Fruit fly (Drosophila melanogaster) whole organism, prepupa: ENCODE data around the gene CG6847.
A peak's percentile ranks its signal among the peaks of the same experiment; 100 is the strongest.

ENCODE experiments used
- Blimp-1 ChIP-seq: fragments of 200-800 bp; sonication (Bioruptor generic); optimal IDR thresholded peaks from 3 replicates; lab custom pipeline; 2017; ENCODE audit warnings: missing biosample characterization, missing genetic modification characterization, mild to moderate bottlenecking, moderate library complexity, missing genetic modification reagents
- CG10631 ChIP-seq: fragments of 200-800 bp; sonication (Bioruptor generic); optimal IDR thresholded peaks from 2 replicates; lab custom pipeline; 2016; ENCODE audit warnings: missing biosample characterization, missing genetic modification characterization
- CG11294 ChIP-seq: fragments of 200-800 bp; sonication (Bioruptor generic); IDR thresholded peaks from 2 replicates; pipeline ENCODE4 v1.3.6; 2022; ENCODE audit warnings: missing biosample characterization, missing genetic modification characterization
- CG11762 ChIP-seq: fragments of 200-800 bp; sonication (Bioruptor generic); optimal IDR thresholded peaks from 3 replicates; lab custom pipeline; 2016; ENCODE audit warnings: missing biosample characterization, missing genetic modification characterization; ENCODE audit not compliant: insufficient read depth
- CG11902 ChIP-seq: fragments of 200-800 bp; sonication (Bioruptor generic); optimal IDR thresholded peaks from 3 replicates; lab custom pipeline; 2016; ENCODE audit warnings: missing biosample characterization, missing genetic modification characterization
- CG1621 ChIP-seq: fragments of 200-800 bp; sonication (Bioruptor generic); optimal IDR thresholded peaks from 3 replicates; lab custom pipeline; 2018; ENCODE audit warnings: missing biosample characterization, mild to moderate bottlenecking, missing genetic modification characterization
- CG3032 ChIP-seq: fragments of 200-800 bp; optimal IDR thresholded peaks from 2 replicates; lab custom pipeline; 2019; ENCODE audit warnings: missing biosample characterization, mild to moderate bottlenecking, missing genetic modification characterization, moderate library complexity
- CG31627 ChIP-seq: fragments of 200-800 bp; sonication (Bioruptor generic); optimal IDR thresholded peaks from 3 replicates; lab custom pipeline; 2016; ENCODE audit warnings: missing biosample characterization, missing genetic modification characterization
- CG32006 ChIP-seq: fragments of 200-800 bp; sonication (Bioruptor generic); optimal IDR thresholded peaks from 3 replicates; lab custom pipeline; 2017; ENCODE audit warnings: missing biosample characterization, mild to moderate bottlenecking, missing genetic modification characterization
- CG34406 ChIP-seq: fragments of 200-800 bp; sonication (Bioruptor generic); optimal IDR thresholded peaks from 3 replicates; lab custom pipeline; 2016; ENCODE audit warnings: missing biosample characterization, missing genetic modification characterization
- CG4318 ChIP-seq: fragments of 200-800 bp; sonication (Bioruptor generic); optimal IDR thresholded peaks from 3 replicates; lab custom pipeline; 2017; ENCODE audit warnings: missing biosample characterization, mild to moderate bottlenecking, missing genetic modification characterization
- CG6163 ChIP-seq: fragments of 200-800 bp; sonication (Bioruptor generic); IDR thresholded peaks from 3 replicates; pipeline ENCODE4 v1.3.6; 2022; ENCODE audit warnings: missing biosample characterization, missing genetic modification characterization
- CG6792 ChIP-seq: fragments of 200-800 bp; sonication (Bioruptor generic); optimal IDR thresholded peaks from 3 replicates; lab custom pipeline; 2016; ENCODE audit warnings: missing biosample characterization, missing genetic modification characterization
- CG6854 ChIP-seq: fragments of 200-800 bp; sonication (Bioruptor generic); optimal IDR thresholded peaks from 2 replicates; lab custom pipeline; 2017; ENCODE audit warnings: missing biosample characterization, mild to moderate bottlenecking, missing genetic modification characterization
- CG8319 ChIP-seq: fragments of 200-800 bp; sonication (Bioruptor generic); optimal IDR thresholded peaks from 3 replicates; lab custom pipeline; 2016; ENCODE audit warnings: missing biosample characterization, missing genetic modification characterization
- CG8632 ChIP-seq: fragments of 200-800 bp; sonication (Bioruptor generic); optimal IDR thresholded peaks from 3 replicates; lab custom pipeline; 2016; ENCODE audit warnings: missing biosample characterization, missing genetic modification characterization
- CG9139 ChIP-seq: fragments of 200-800 bp; sonication (Bioruptor generic); optimal IDR thresholded peaks from 3 replicates; lab custom pipeline; 2017; ENCODE audit warnings: missing biosample characterization, mild to moderate bottlenecking, missing genetic modification characterization
- Eip75B ChIP-seq: fragments of 200-800 bp; sonication (Bioruptor generic); optimal IDR thresholded peaks from 3 replicates; lab custom pipeline; 2016; ENCODE audit warnings: missing biosample characterization, missing genetic modification characterization
- Eip78C ChIP-seq: fragments of 200-800 bp; sonication (Bioruptor generic); peaks from one replicate; lab custom pipeline; 2016; ENCODE audit warnings: missing biosample characterization, missing genetic modification characterization
- Eip93F ChIP-seq: fragments of 200-800 bp; sonication (Bioruptor generic); optimal IDR thresholded peaks from 2 replicates; lab custom pipeline; 2016; ENCODE audit warnings: missing biosample characterization, mild to moderate bottlenecking, missing genetic modification characterization
- Ets21C ChIP-seq: fragments of 200-800 bp; sonication (Bioruptor generic); optimal IDR thresholded peaks from 3 replicates; lab custom pipeline; 2016; ENCODE audit warnings: missing biosample characterization, missing genetic modification characterization
- Gug ChIP-seq: fragments of 200-800 bp; sonication (Bioruptor generic); IDR thresholded peaks from 2 replicates; pipeline ENCODE4 v1.3.6; 2022; ENCODE audit warnings: missing biosample characterization, missing genetic modification characterization
- Met ChIP-seq: fragments of 200-800 bp; sonication (Bioruptor generic); optimal IDR thresholded peaks from 3 replicates; lab custom pipeline; 2016; ENCODE audit warnings: missing biosample characterization, missing genetic modification characterization
- OdsH ChIP-seq: fragments of 200-800 bp; sonication (Bioruptor generic); optimal IDR thresholded peaks from 3 replicates; lab custom pipeline; 2016; ENCODE audit warnings: missing biosample characterization, missing genetic modification characterization
- Smox ChIP-seq: fragments of 200-800 bp; sonication (Bioruptor generic); optimal IDR thresholded peaks from 3 replicates; lab custom pipeline; 2016; ENCODE audit warnings: missing biosample characterization, missing genetic modification characterization
- Sox14 ChIP-seq: fragments of 200-800 bp; sonication (Bioruptor generic); optimal IDR thresholded peaks from 3 replicates; lab custom pipeline; 2016; ENCODE audit warnings: missing biosample characterization, missing genetic modification characterization
- achi ChIP-seq: fragments of 200-800 bp; sonication (Bioruptor generic); optimal IDR thresholded peaks from 3 replicates; lab custom pipeline; 2016; ENCODE audit warnings: missing biosample characterization, missing genetic modification characterization
- dac ChIP-seq: fragments of 200-800 bp; sonication (Bioruptor generic); optimal IDR thresholded peaks from 2 replicates; lab custom pipeline; 2017; ENCODE audit warnings: missing biosample characterization, mild to moderate bottlenecking, missing genetic modification characterization
- dsx ChIP-seq: fragments of 200-800 bp; optimal IDR thresholded peaks from 3 replicates; lab custom pipeline; 2019; ENCODE audit warnings: missing biosample characterization, mild to moderate bottlenecking, missing genetic modification characterization, moderate library complexity; ENCODE audit not compliant: poor library complexity, severe bottlenecking
- eg ChIP-seq: fragments of 200-800 bp; sonication (Bioruptor generic); IDR thresholded peaks from 3 replicates; pipeline ENCODE4 v1.3.6; 2022; ENCODE audit warnings: missing biosample characterization, missing genetic modification characterization
- esn ChIP-seq: fragments of 200-800 bp; sonication (Bioruptor generic); optimal IDR thresholded peaks from 2 replicates; lab custom pipeline; 2016; ENCODE audit warnings: missing biosample characterization, mild to moderate bottlenecking, missing genetic modification characterization, moderate library complexity
- fd59A ChIP-seq: fragments of 200-800 bp; sonication (Bioruptor generic); optimal IDR thresholded peaks from 2 replicates; lab custom pipeline; 2017; ENCODE audit warnings: missing biosample characterization, mild to moderate bottlenecking, missing genetic modification characterization, missing genetic modification reagents
- fkh ChIP-seq: fragments of 200-800 bp; sonication (Bioruptor generic); optimal IDR thresholded peaks from 3 replicates; lab custom pipeline; 2017; ENCODE audit warnings: missing biosample characterization, mild to moderate bottlenecking, missing genetic modification characterization, moderate library complexity
- lz ChIP-seq: fragments of 200-800 bp; sonication (Bioruptor generic); optimal IDR thresholded peaks from 3 replicates; lab custom pipeline; 2016; ENCODE audit warnings: missing biosample characterization, missing genetic modification characterization
- net ChIP-seq: fragments of 200-800 bp; sonication (Bioruptor generic); optimal IDR thresholded peaks from 3 replicates; lab custom pipeline; 2016; ENCODE audit warnings: missing biosample characterization, missing genetic modification characterization
- pdm3 ChIP-seq: fragments of 200-800 bp; sonication (Bioruptor generic); optimal IDR thresholded peaks from 3 replicates; lab custom pipeline; 2016; ENCODE audit warnings: missing biosample characterization, missing genetic modification characterization
- salr ChIP-seq, 2 experiments: fragments of 200-800 bp; sonication (Bioruptor generic); optimal IDR thresholded peaks; 3 replicates each; lab custom pipeline; 2016 to 2018; ENCODE audit warnings: missing biosample characterization in 2 of 2, missing genetic modification characterization in 2 of 2, mild to moderate bottlenecking in 1 of 2
- spab ChIP-seq: fragments of 200-800 bp; sonication (Bioruptor generic); optimal IDR thresholded peaks from 2 replicates; lab custom pipeline; 2017; ENCODE audit warnings: missing biosample characterization, mild to moderate bottlenecking, missing genetic modification characterization, missing genetic modification reagents
- ss ChIP-seq, 2 experiments: fragments of 200-800 bp; sonication (Bioruptor generic); optimal IDR thresholded peaks; 2 replicates in 1 of 2; 3 replicates in 1 of 2; lab custom pipeline; 2017 to 2018; ENCODE audit warnings: mild to moderate bottlenecking in 2 of 2, missing biosample characterization in 2 of 2, missing genetic modification characterization in 2 of 2, moderate library complexity in 1 of 2
- svp ChIP-seq: fragments of 200-800 bp; sonication (Bioruptor generic); peaks from one replicate; lab custom pipeline; 2016; ENCODE audit warnings: missing biosample characterization, missing genetic modification characterization
- topi ChIP-seq: fragments of 200-800 bp; sonication (Bioruptor generic); optimal IDR thresholded peaks from 3 replicates; lab custom pipeline; 2016; ENCODE audit warnings: missing biosample characterization, missing genetic modification characterization

Gene CG6847

DNA sequence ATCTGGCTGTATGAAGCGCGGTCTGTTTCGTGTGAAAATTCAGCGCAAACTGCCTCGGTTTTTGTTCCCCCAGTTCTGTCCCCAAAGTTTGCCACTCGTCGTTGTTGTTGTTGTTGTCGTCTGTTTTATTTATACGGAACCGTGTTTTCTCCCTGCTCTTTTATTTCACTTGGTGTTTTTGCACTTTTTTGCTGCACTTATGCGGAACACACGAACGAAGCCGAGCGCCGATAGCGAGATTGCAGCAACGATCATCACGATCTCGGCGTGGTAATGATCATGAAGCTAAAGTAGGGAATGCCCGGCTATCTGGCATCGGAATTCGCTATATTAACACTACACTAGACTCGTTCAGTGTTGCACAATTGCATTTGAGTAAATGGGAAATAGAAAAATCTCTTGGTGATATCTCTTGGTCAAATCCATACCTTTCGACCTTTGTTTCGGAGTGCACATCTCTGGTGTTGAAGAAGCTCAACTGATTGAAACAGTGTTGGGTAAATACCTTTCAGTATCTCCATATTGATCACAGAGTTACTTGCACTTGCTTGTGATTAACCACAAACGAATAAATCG lies 36.2 kb upstream of the CG6847 start (continued):
- TF ChIP-seq CG34406 (GFP tag; lab: Kevin White, UChicago) (peak; percentile 4), Eip78C (peak; percentile 86), CG10631 (peak; percentile 31), CG6792 (peak; percentile 46)

- TF ChIP-seq CG32006 (GFP tag; lab: Kevin White, UChicago) (no peak), Sox14 (peak; percentile 15), Smox (GFP tag; lab: Kevin White, UChicago) (peak; percentile 33), Eip93F (GFP tag; lab: Kevin White, UChicago) (peak; percentile 64), CG31627 (GFP tag; lab: Kevin White, UChicago) (no peak), svp (peak; percentile 58), Met (GFP tag; lab: Kevin White, UChicago) (peak; percentile 32), Eip78C (peak; percentile 41)
These were observed 35.6 kb upstream of the CG6847 start for dm6 chrX:17875695-17876094.

DNA sequence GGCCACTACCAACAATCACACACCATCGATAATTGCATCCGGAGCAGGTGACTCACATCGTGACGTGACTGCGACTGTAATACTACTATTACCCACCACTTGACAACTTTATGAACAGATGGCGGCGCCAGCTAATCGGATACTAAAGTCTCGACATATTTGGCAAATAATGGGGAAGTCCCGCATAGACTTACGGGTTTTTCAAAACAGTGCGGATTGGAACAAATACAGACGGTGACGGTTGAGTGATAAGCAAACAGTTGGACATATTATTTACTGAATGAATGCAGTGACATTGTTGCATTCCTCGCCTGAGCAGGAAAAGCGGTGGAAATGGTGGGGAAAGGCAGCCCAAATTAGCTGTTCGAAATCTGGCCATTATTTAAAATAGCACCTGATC lies 34.7 kb upstream of the CG6847 start:
- no peak for TF ChIP-seq topi (GFP tag; lab: Kevin White, UChicago)
- peak; percentile 30 for TF ChIP-seq svp
- no peak for TF ChIP-seq pdm3 (GFP tag; lab: Kevin White, UChicago)
- TF ChIP-seq CG8632 (GFP tag; lab: Kevin White, UChicago) = no peak
- TF ChIP-seq fkh = peak; percentile 15
- peak; percentile 7 for TF ChIP-seq Eip78C
- TF ChIP-seq dsx (GFP tag; lab: Kevin White, UChicago) = peak; percentile 73
- TF ChIP-seq ss (GFP tag; optimal IDR thresholded peaks at IDR 0.05; lab: Kevin White, UChicago) = peak in 1 of 2 experiments; percentile 4

DNA sequence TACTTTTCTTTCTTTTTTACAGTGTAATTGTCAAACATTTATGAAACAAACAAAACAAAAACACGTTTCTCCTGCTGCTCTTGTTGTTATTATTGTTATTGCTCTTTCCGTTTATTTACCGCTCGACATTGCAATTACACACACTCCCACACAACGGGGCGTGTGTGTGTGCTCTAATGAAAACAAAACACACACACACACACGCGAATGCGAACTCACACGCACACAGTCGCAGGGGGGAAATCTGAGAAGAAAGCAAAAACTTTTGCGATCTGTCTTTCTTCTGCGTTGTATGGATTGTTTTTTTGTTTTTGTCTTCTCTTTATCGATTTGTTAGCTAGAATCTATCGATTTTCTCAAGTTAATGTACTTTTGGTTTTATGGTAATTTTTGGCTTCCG lies 33.3 kb upstream of the CG6847 start:
- TF ChIP-seq CG11294 (GFP tag; lab: Robert Waterston, UW) (no peak), eg (0 out of 3 replicates have a peak, but pooled peaks have one; percentile 31), Sox14 (peak; percentile 26), pdm3 (GFP tag; lab: Kevin White, UChicago) (no peak), CG32006 (GFP tag; lab: Kevin White, UChicago) (no peak), CG3032 (tag; lab: Kevin White, UChicago) (no peak), net (GFP tag; lab: Kevin White, UChicago) (no peak), CG8319 (GFP tag; lab: Kevin White, UChicago) (no peak), Gug (no peak), Eip75B (no peak), CG4318 (no peak), CG6792 (peak; percentile 19), spab (GFP tag; lab: Kevin White, UChicago) (no peak), Ets21C (GFP tag; lab: Kevin White, UChicago) (no peak), CG11762 (GFP tag; lab: Kevin White, UChicago) (no peak), CG9139 (GFP tag; lab: Kevin White, UChicago) (no peak), ss (GFP tag; optimal IDR thresholded peaks at IDR 0.05; lab: Kevin White, UChicago) (no peak), CG11902 (GFP tag; lab: Kevin White, UChicago) (no peak), lz (GFP tag; lab: Kevin White, UChicago) (no peak), CG6163 (GFP tag; lab: Robert Waterston, UW) (0 out of 3 replicates have a peak, but pooled peaks have one; percentile 14), salr (GFP tag; optimal IDR thresholded peaks at IDR 0.05; lab: Kevin White, UChicago) (no peak), fd59A (GFP tag; lab: Kevin White, UChicago) (no peak)

dm6 chrX:17878632-17879033 lies 32.6 kb upstream of the CG6847 start:
- TF ChIP-seq Blimp-1 (GFP tag; lab: Kevin White, UChicago) = no peak
- TF ChIP-seq CG8632 (GFP tag; lab: Kevin White, UChicago) = no peak
- TF ChIP-seq ss (GFP tag; optimal IDR thresholded peaks at IDR 0.05; lab: Kevin White, UChicago) = peak; percentile 68
- TF ChIP-seq CG6792 = no peak
- TF ChIP-seq CG1621 (tag; lab: Kevin White, UChicago) = peak; percentile 10
- no peak for TF ChIP-seq CG32006 (GFP tag; lab: Kevin White, UChicago)
- no peak for TF ChIP-seq achi (GFP tag; lab: Kevin White, UChicago)
- peak; percentile 42 for TF ChIP-seq CG6854
- TF ChIP-seq CG11294 (GFP tag; lab: Robert Waterston, UW) = no peak
- no peak for TF ChIP-seq dsx (GFP tag; lab: Kevin White, UChicago)
- TF ChIP-seq spab (GFP tag; lab: Kevin White, UChicago) = no peak
- no peak for TF ChIP-seq fd59A (GFP tag; lab: Kevin White, UChicago)
- TF ChIP-seq CG11762 (GFP tag; lab: Kevin White, UChicago) = no peak
- no peak for TF ChIP-seq net (GFP tag; lab: Kevin White, UChicago)
- TF ChIP-seq Sox14 = no peak
- no peak for TF ChIP-seq pdm3 (GFP tag; lab: Kevin White, UChicago)
- no peak for TF ChIP-seq Eip75B
- TF ChIP-seq dac (GFP tag; lab: Kevin White, UChicago) = no peak
- no peak for TF ChIP-seq OdsH (GFP tag; lab: Kevin White, UChicago)
- TF ChIP-seq lz (GFP tag; lab: Kevin White, UChicago) = no peak
- TF ChIP-seq esn = no peak
- no peak for TF ChIP-seq CG8319 (GFP tag; lab: Kevin White, UChicago)
